Fruit fly (Drosophila melanogaster): ENCODE results near the gene eEF1gamma.

Gene eEF1gamma

DNA sequence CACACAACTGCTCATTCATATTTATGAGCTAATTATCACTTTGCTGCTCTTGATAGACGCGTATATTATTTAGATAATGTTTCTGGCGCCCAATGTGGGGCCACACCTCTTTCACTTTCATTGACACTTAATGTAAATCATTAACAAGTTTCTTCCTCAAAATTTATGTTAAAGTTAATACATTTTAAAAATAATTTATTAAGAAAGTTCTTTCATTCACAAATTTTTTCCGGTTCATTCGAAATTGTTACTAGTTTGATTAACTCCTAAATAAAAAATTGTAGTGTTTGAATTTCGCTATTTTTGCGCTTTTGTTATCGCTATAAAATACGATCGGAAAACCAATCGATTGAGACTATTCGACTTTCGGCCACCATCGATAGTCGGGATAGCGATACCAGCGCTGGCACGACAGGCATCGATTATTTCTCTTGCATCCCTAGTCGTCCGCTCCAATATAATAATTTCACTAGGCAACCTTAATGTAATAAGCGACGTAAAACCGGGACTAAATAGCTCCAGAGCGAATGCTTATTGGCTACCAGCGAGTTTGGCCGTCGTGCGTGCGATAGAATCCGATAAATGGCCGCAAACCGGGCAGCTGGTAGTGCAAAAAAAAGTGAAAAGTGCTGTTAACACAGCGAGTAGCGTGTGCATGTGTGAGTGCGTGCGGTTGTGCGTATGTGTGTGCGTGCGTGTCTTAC, 8.9 kb downstream of the eEF1gamma start, which contains the start of gene Usp1 (continued):
- TF ChIP-seq D19B (GFP tag; optimal IDR thresholded peaks at IDR 0.05) (no peak), BtbVII (GFP tag; optimal IDR thresholded peaks at IDR 0.05) (no peak), tup (GFP tag; optimal IDR thresholded peaks at IDR 0.05) (no peak), Pdp1 (GFP tag; optimal IDR thresholded peaks at IDR 0.05) (peak in 1 of 2 experiments; percentile 24), Sry-δ (GFP tag; optimal IDR thresholded peaks at IDR 0.05) (peak; percentile 93), aop (GFP tag; IDR thresholded peaks at IDR 0.05) (no peak), hb (GFP tag; IDR thresholded peaks at IDR 0.05; ENCODE audit: partially characterized antibody) (peak; percentile 98), lola (GFP tag; optimal IDR thresholded peaks at IDR 0.05) (no peak), bbx (GFP tag; IDR thresholded peaks at IDR 0.05; ENCODE audit: partially characterized antibody) (peak; percentile 97), unc-4 (GFP tag; IDR thresholded peaks at IDR 0.05; ENCODE audit: partially characterized antibody) (peak; percentile 91), ato (GFP tag; IDR thresholded peaks at IDR 0.05; ENCODE audit: partially characterized antibody) (peak; percentile 98), bcd (GFP tag; optimal IDR thresholded peaks at IDR 0.05) (no peak), fd3F (GFP tag; optimal IDR thresholded peaks at IDR 0.05) (no peak), Dek (tag; optimal IDR thresholded peaks at IDR 0.05) (peak; percentile 14), CG12659 (GFP tag; optimal IDR thresholded peaks at IDR 0.05) (peak; percentile 66), CG2875 (GFP tag; optimal IDR thresholded peaks at IDR 0.05) (no peak), fru (optimal IDR thresholded peaks at IDR 0.05) (no peak), Side (GFP tag; optimal IDR thresholded peaks at IDR 0.05) (peak; percentile 28), Max (GFP tag; optimal IDR thresholded peaks at IDR 0.05) (peak; percentile 6), H15 (GFP tag; IDR thresholded peaks at IDR 0.05) (no peak), CG5180 (GFP tag; optimal IDR thresholded peaks at IDR 0.05) (no peak), CG34422 (GFP tag; IDR thresholded peaks at IDR 0.05) (peak; percentile 52; the same call in 1 of the 3 replicates), CG3847 (GFP tag; IDR thresholded peaks at IDR 0.05) (no peak), kni (GFP tag; optimal IDR thresholded peaks at IDR 0.05) (peak; percentile 4), Aef1 (GFP tag; IDR thresholded peaks at IDR 0.05) (no peak), sna (GFP tag; IDR thresholded peaks at IDR 0.05; ENCODE audit: partially characterized antibody) (peak; percentile 90), Hr78 (GFP tag; optimal IDR thresholded peaks at IDR 0.05) (no peak), CG2129 (GFP tag; IDR thresholded peaks at IDR 0.05; ENCODE audit: partially characterized antibody) (peak; percentile 78), HLH4C (GFP tag; IDR thresholded peaks at IDR 0.05; ENCODE audit: partially characterized antibody) (peak; percentile 99), Mes4 (GFP tag; optimal IDR thresholded peaks at IDR 0.05) (no peak), CG10267 (tag; optimal IDR thresholded peaks at IDR 0.05) (peak; percentile 53), Kr (GFP tag; optimal IDR thresholded peaks at IDR 0.05) (no peak), Nf-YA (GFP tag; IDR thresholded peaks at IDR 0.05) (no peak), ap (GFP tag; IDR thresholded peaks at IDR 0.05) (no peak), tll (GFP tag; optimal IDR thresholded peaks at IDR 0.05) (no peak), sqz (GFP tag; optimal IDR thresholded peaks at IDR 0.05) (no peak), CG7357 (GFP tag; IDR thresholded peaks at IDR 0.05) (no peak), dmrt99B (tag; optimal IDR thresholded peaks at IDR 0.05) (no peak), CG3726 (GFP tag; IDR thresholded peaks at IDR 0.05) (no peak), org-1 (GFP tag; optimal IDR thresholded peaks at IDR 0.05) (no peak), mirr (GFP tag; optimal IDR thresholded peaks at IDR 0.05) (peak; percentile 18), Ptx1 (GFP tag; IDR thresholded peaks at IDR 0.05) (no peak), CG12155 (GFP tag; optimal IDR thresholded peaks at IDR 0.05) (peak; percentile 99), CG8281 (tag; optimal IDR thresholded peaks at IDR 0.05) (no peak), disco-r (GFP tag; optimal IDR thresholded peaks at IDR 0.05) (no peak), dpn (GFP tag; optimal IDR thresholded peaks at IDR 0.05) (peak in 1 of 2 experiments; percentile 15), CG3163 (GFP tag; optimal IDR thresholded peaks at IDR 0.05) (peak; percentile 5), nmo (GFP tag; optimal IDR thresholded peaks at IDR 0.05) (peak; percentile 62)

All from whole organism, embryonic.